Worm (Caenorhabditis elegans): Measurements from ENCODE around the gene Y69A2AR.19.

Gene Y69A2AR.19

ce11 chrIV:2530285-2530684, 41.7 kb downstream of the Y69A2AR.19 start:
- TF ChIP-seq C08G9.2 (tag; optimal IDR thresholded peaks at IDR 0.05) (no peak), ceh-48 (tag; optimal IDR thresholded peaks at IDR 0.05) (peak; percentile 6)

- TF ChIP-seq ceh-24 (tag; optimal IDR thresholded peaks at IDR 0.05) (no peak), tbx-7 (tag; optimal IDR thresholded peaks at IDR 0.05) (no peak), nhr-11 (tag; optimal IDR thresholded peaks at IDR 0.05) (no peak), ceh-9 (tag; optimal IDR thresholded peaks at IDR 0.05) (no peak), zip-5 (tag; optimal IDR thresholded peaks at IDR 0.05) (no peak), mec-3 (tag; optimal IDR thresholded peaks at IDR 0.05; ENCODE audit: borderline replicate concordance) (no peak), ceh-2 (tag; optimal IDR thresholded peaks at IDR 0.05) (no peak), unc-42 (tag; optimal IDR thresholded peaks at IDR 0.05) (peak; percentile 87)
These were observed 49.1 kb downstream of the Y69A2AR.19 start for ce11 chrIV:2537741-2538140.

- no peak for TF ChIP-seq ama-1 (optimal IDR thresholded peaks at IDR 0.05)
- TF ChIP-seq elt-2 (tag; optimal IDR thresholded peaks at IDR 0.05): no peak
- TF ChIP-seq ceh-31 (tag; optimal IDR thresholded peaks at IDR 0.05): no peak
- TF ChIP-seq pha-4 (tag; optimal IDR thresholded peaks at IDR 0.05): no peak
- no peak for TF ChIP-seq che-1 (tag; optimal IDR thresholded peaks at IDR 0.05)
- no peak for TF ChIP-seq ztf-16 (tag; optimal IDR thresholded peaks at IDR 0.05)
- TF ChIP-seq ceh-30 (tag; optimal IDR thresholded peaks at IDR 0.05): no peak
- TF ChIP-seq ceh-9 (tag; optimal IDR thresholded peaks at IDR 0.05): no peak
- no peak for TF ChIP-seq ahr-1 (tag; optimal IDR thresholded peaks at IDR 0.05)
- TF ChIP-seq pqm-1 (tag; optimal IDR thresholded peaks at IDR 0.05): no peak
- TF ChIP-seq hlh-13 (GFP tag; optimal IDR thresholded peaks at IDR 0.05): no peak
- TF ChIP-seq mec-3 (tag; optimal IDR thresholded peaks at IDR 0.05; ENCODE audit: borderline replicate concordance): no peak
- no peak for TF ChIP-seq unc-55 (GFP tag; optimal IDR thresholded peaks at IDR 0.05)
- TF ChIP-seq zip-5 (tag; optimal IDR thresholded peaks at IDR 0.05): no peak
- TF ChIP-seq lin-11 (tag; optimal IDR thresholded peaks at IDR 0.05): no peak
- TF ChIP-seq sox-2 (GFP tag; IDR thresholded peaks at IDR 0.05): no peak
- no peak for TF ChIP-seq sdc-2 (tag; optimal IDR thresholded peaks at IDR 0.05)
These were observed 53.4 kb downstream of the Y69A2AR.19 start, which contains the start of gene sprr-3 for ce11 chrIV:2542001-2542400. Gene sprr-3 (plus strand): TSS chrIV:2542301.

Measured in whole organism, late embryonic.